Fruit fly (Drosophila melanogaster) whole organism, prepupa: Measurements from ENCODE around the gene Naxe.

Experiments used
- CG11294 ChIP-seq: fragments of 200-800 bp; sonication (Bioruptor generic); IDR thresholded peaks from 2 replicates; pipeline ENCODE4 v1.3.6; 2022; ENCODE audit warnings: missing biosample characterization, missing genetic modification characterization
- CG32006 ChIP-seq: fragments of 200-800 bp; sonication (Bioruptor generic); optimal IDR thresholded peaks from 3 replicates; lab custom pipeline; 2017; ENCODE audit warnings: missing biosample characterization, mild to moderate bottlenecking, missing genetic modification characterization
- CG34406 ChIP-seq: fragments of 200-800 bp; sonication (Bioruptor generic); optimal IDR thresholded peaks from 3 replicates; lab custom pipeline; 2016; ENCODE audit warnings: missing biosample characterization, missing genetic modification characterization
- CG6854 ChIP-seq: fragments of 200-800 bp; sonication (Bioruptor generic); optimal IDR thresholded peaks from 2 replicates; lab custom pipeline; 2017; ENCODE audit warnings: missing biosample characterization, mild to moderate bottlenecking, missing genetic modification characterization
- CG8119 ChIP-seq: fragments of 200-800 bp; sonication (Bioruptor generic); IDR thresholded peaks from 3 replicates; pipeline ENCODE4 v1.3.6; 2022; ENCODE audit warnings: missing biosample characterization, missing genetic modification characterization
- Hr39 ChIP-seq: fragments of 200-800 bp; sonication (Bioruptor generic); optimal IDR thresholded peaks from 2 replicates; lab custom pipeline; 2016; ENCODE audit warnings: missing biosample characterization, missing genetic modification characterization
- Hr4 ChIP-seq: fragments of 200-800 bp; sonication (Bioruptor generic); optimal IDR thresholded peaks from 3 replicates; lab custom pipeline; 2016; ENCODE audit warnings: missing biosample characterization, missing genetic modification characterization
- fd85E ChIP-seq: fragments of 200-800 bp; sonication (Bioruptor generic); optimal IDR thresholded peaks from 3 replicates; lab custom pipeline; 2016; ENCODE audit warnings: missing biosample characterization, missing genetic modification characterization
- spab ChIP-seq: fragments of 200-800 bp; sonication (Bioruptor generic); optimal IDR thresholded peaks from 2 replicates; lab custom pipeline; 2017; ENCODE audit warnings: missing biosample characterization, mild to moderate bottlenecking, missing genetic modification characterization, missing genetic modification reagents
- vri ChIP-seq: fragments of 200-800 bp; sonication (Bioruptor generic); optimal IDR thresholded peaks from 3 replicates; lab custom pipeline; 2016; ENCODE audit warnings: missing biosample characterization, mild to moderate bottlenecking, missing genetic modification characterization

DNA sequence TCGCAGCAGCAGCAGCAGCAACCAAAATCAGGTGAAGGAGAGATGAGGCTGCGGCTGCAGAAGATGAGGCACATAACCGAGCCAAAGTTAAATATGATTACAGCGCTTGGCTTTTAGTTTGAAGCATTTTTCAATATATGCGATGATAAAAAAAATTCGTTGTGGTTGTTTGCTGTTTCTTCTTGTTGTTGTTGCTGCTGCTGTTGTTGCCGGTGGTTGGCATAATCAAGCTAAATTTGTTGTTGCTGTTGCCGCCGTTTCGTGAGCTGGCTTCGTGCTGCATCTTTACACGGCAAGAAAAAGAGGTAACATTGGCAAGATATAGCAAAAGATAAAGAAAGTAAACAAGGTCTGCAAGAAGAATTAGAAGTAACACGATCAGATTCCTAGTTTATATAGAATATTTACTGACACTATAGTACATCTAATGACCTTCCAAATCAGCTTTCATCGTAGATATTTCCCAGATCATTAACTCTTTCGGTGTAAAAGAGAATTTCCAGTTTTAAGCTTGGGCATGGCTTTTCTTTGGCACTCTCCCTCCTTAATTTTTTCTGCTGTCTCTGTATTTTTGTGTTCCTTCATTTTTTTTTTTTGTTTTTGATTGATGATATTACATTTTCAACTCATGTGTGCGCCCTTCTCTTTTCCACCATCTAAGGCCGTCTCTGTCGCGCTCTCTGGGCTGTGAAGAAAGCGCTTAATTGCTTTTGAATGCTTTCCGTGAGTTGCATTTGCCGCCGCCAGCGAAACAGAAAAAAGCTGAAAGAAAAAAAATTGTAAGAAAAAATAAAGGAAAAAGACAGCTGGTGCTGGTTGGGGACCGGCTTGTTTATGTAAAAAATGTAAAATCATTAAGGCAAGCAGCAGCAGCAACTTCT is 28.2 kb upstream of the Naxe start:
- TF ChIP-seq Hr4 (GFP tag; lab: Kevin White, UChicago) = peak; percentile 76
- 0 out of 2 replicates have a peak, but pooled peaks have one; percentile 33 for TF ChIP-seq CG11294 (GFP tag; lab: Robert Waterston, UW)
- peak; percentile 44 for TF ChIP-seq CG6854 (GFP tag; lab: Kevin White, UChicago)
- peak; percentile 78 for TF ChIP-seq CG8119
- TF ChIP-seq Hr39 = peak; percentile 86
- peak; percentile 86 for TF ChIP-seq CG32006 (GFP tag; lab: Kevin White, UChicago)
- TF ChIP-seq spab = peak; percentile 22
- TF ChIP-seq vri = peak; percentile 70
- no peak for TF ChIP-seq fd85E (GFP tag; lab: Kevin White, UChicago)
- peak; percentile 72 for TF ChIP-seq CG34406 (GFP tag; lab: Kevin White, UChicago)
